Fruit fly (Drosophila melanogaster): Measurements from ENCODE around the gene D2hgdh.

- TF ChIP-seq Crg-1 (GFP tag; optimal IDR thresholded peaks at IDR 0.05) = no peak
- no peak for TF ChIP-seq ovo (GFP tag; optimal IDR thresholded peaks at IDR 0.05)
- TF ChIP-seq kay (GFP tag; ENCODE audit: borderline replicate concordance) = no peak
- TF ChIP-seq Clk (GFP tag; optimal IDR thresholded peaks at IDR 0.05) = no peak
- no peak for TF ChIP-seq cic (GFP tag; optimal IDR thresholded peaks at IDR 0.05)
- no peak for TF ChIP-seq Hr96 (GFP tag; optimal IDR thresholded peaks at IDR 0.05)
- no peak for TF ChIP-seq cnc (optimal IDR thresholded peaks at IDR 0.05)
- TF ChIP-seq CG11617 (GFP tag; optimal IDR thresholded peaks at IDR 0.05) = no peak
- TF ChIP-seq CG12768 (GFP tag; optimal IDR thresholded peaks at IDR 0.05) = no peak
- no peak for TF ChIP-seq CG14711 (tag; optimal IDR thresholded peaks at IDR 0.05)
These were observed 34.9 kb upstream of the D2hgdh start for dm6 chrX:2106367-2106766.
